Fruit fly (Drosophila melanogaster) whole organism, embryonic: Measurements from ENCODE around the gene pall.

Experiments used
- Atf-2 ChIP-seq: fragments of 200-800 bp; sonication (Bioruptor generic); optimal IDR thresholded peaks from 2 replicates; lab custom pipeline; 2016; ENCODE audit warnings: missing biosample characterization, missing genetic modification characterization
- B-H2 ChIP-seq: fragments of 200-800 bp; sonication (Bioruptor generic); optimal IDR thresholded peaks from 2 replicates; lab custom pipeline; 2018; ENCODE audit warnings: missing biosample characterization, mild to moderate bottlenecking, missing genetic modification characterization
- Blimp-1 ChIP-seq: fragments of 200-800 bp; sonication (Bioruptor generic); optimal IDR thresholded peaks from 3 replicates; lab custom pipeline; 2018; ENCODE audit warnings: missing biosample characterization, missing genetic modification characterization, mild to moderate bottlenecking, moderate library complexity, missing genetic modification reagents
- CG10274 ChIP-seq: fragments of 200-800 bp; sonication (Bioruptor generic); optimal IDR thresholded peaks from 3 replicates; lab custom pipeline; 2017; ENCODE audit warnings: missing biosample characterization, mild to moderate bottlenecking, missing genetic modification characterization
- CG10366 ChIP-seq: fragments of 200-800 bp; sonication (Bioruptor generic); IDR thresholded peaks from 2 replicates; pipeline ENCODE4 v1.3.6; 2022; ENCODE audit warnings: missing biosample characterization, missing genetic modification characterization
- CG1233 ChIP-seq: fragments of 200-800 bp; sonication (Bioruptor generic); optimal IDR thresholded peaks from 4 replicates; lab custom pipeline; 2018; ENCODE audit warnings: missing biosample characterization, mild to moderate bottlenecking, missing genetic modification characterization
- CG13123 ChIP-seq: fragments of 200-800 bp; sonication (Bioruptor generic); optimal IDR thresholded peaks from 2 replicates; lab custom pipeline; 2016; ENCODE audit warnings: missing biosample characterization, missing genetic modification characterization
- CG14014 ChIP-seq: fragments of 200-800 bp; sonication (Bioruptor generic); IDR thresholded peaks from 2 replicates; pipeline ENCODE4 v1.3.6; 2022; ENCODE audit warnings: missing biosample characterization, missing genetic modification characterization
- CG15696 ChIP-seq: fragments of 200-800 bp; sonication (Bioruptor generic); optimal IDR thresholded peaks from 2 replicates; lab custom pipeline; 2019; ENCODE audit warnings: missing biosample characterization, mild to moderate bottlenecking, missing genetic modification characterization, moderate library complexity
- CG2129 ChIP-seq: fragments of 200-800 bp; sonication (Bioruptor generic); IDR thresholded peaks from 2 replicates; pipeline ENCODE4 v1.3.6; 2022; ENCODE audit warnings: missing biosample characterization, missing genetic modification characterization; ENCODE audit not compliant: partially characterized antibody
- CG2875 ChIP-seq: fragments of 200-800 bp; sonication (Bioruptor generic); optimal IDR thresholded peaks from 2 replicates; lab custom pipeline; 2017; ENCODE audit warnings: missing biosample characterization, mild to moderate bottlenecking, missing genetic modification characterization, missing genetic modification reagents
- CG3407 ChIP-seq: fragments of 200-800 bp; sonication (Bioruptor generic); optimal IDR thresholded peaks from 2 replicates; lab custom pipeline; 2018; ENCODE audit warnings: missing biosample characterization, mild to moderate bottlenecking, missing genetic modification characterization
- CG3726 ChIP-seq: fragments of 200-800 bp; sonication (Bioruptor generic); IDR thresholded peaks from 3 replicates; pipeline ENCODE4, ENCODE4 v1.3.6; 2022; ENCODE audit warnings: missing biosample characterization, missing genetic modification characterization
- CG3847 ChIP-seq: fragments of 200-800 bp; sonication (Bioruptor generic); IDR thresholded peaks from 2 replicates; pipeline ENCODE4 v1.3.6; 2022; ENCODE audit warnings: missing biosample characterization, missing genetic modification characterization
- CG5180 ChIP-seq: fragments of 200-800 bp; sonication (Bioruptor generic); optimal IDR thresholded peaks from 3 replicates; lab custom pipeline; 2017; ENCODE audit warnings: missing biosample characterization, missing genetic modification characterization, mild to moderate bottlenecking, moderate library complexity, missing genetic modification reagents
- CG6654 ChIP-seq: fragments of 200-800 bp; sonication (Bioruptor generic); optimal IDR thresholded peaks from 2 replicates; lab custom pipeline; 2017; ENCODE audit warnings: missing biosample characterization, mild to moderate bottlenecking, missing genetic modification characterization
- CG6689 ChIP-seq: fragments of 200-800 bp; sonication (Bioruptor generic); IDR thresholded peaks from 2 replicates; pipeline ENCODE4 v1.3.6; 2022; ENCODE audit warnings: missing biosample characterization, missing genetic modification characterization
- CG7271 ChIP-seq: fragments of 200-800 bp; sonication (Bioruptor generic); optimal IDR thresholded peaks from 2 replicates; lab custom pipeline; 2018; ENCODE audit warnings: missing biosample characterization, mild to moderate bottlenecking, missing genetic modification characterization, moderate library complexity
- CG7357 ChIP-seq: fragments of 200-800 bp; sonication (Bioruptor generic); IDR thresholded peaks from 3 replicates; pipeline ENCODE4 v1.3.6; 2022; ENCODE audit warnings: missing biosample characterization, missing genetic modification characterization
- CG7556 ChIP-seq: fragments of 200-800 bp; sonication (Bioruptor generic); optimal IDR thresholded peaks from 2 replicates; lab custom pipeline; 2017; ENCODE audit warnings: missing biosample characterization, mild to moderate bottlenecking, missing genetic modification characterization
- CG9215 ChIP-seq: fragments of 200-800 bp; sonication (Bioruptor generic); IDR thresholded peaks from 2 replicates; pipeline ENCODE4 v1.3.6; 2022; ENCODE audit warnings: missing biosample characterization, missing genetic modification characterization
- CTCF ChIP-seq: fragments of 200-800 bp; sonication (Bioruptor generic); optimal IDR thresholded peaks from 2 replicates; lab custom pipeline; 2017; ENCODE audit warnings: missing biosample characterization, mild to moderate bottlenecking, missing genetic modification characterization, moderate library complexity
- Dad ChIP-seq: fragments of 200-800 bp; sonication (Bioruptor generic); optimal IDR thresholded peaks from 3 replicates; lab custom pipeline; 2016; ENCODE audit warnings: missing biosample characterization, missing genetic modification characterization
- E2f1 ChIP-seq: fragments of 200-800 bp; sonication (Bioruptor generic); IDR thresholded peaks from 2 replicates; pipeline ENCODE4 v1.3.6; 2022; ENCODE audit warnings: missing biosample characterization, missing genetic modification characterization
- HLH54F ChIP-seq: fragments of 200-800 bp; sonication (Bioruptor generic); optimal IDR thresholded peaks from 3 replicates; lab custom pipeline; 2016; ENCODE audit warnings: missing biosample characterization, missing genetic modification characterization
- Mes4 ChIP-seq: fragments of 200-800 bp; sonication (Bioruptor generic); optimal IDR thresholded peaks from 2 replicates; lab custom pipeline; 2016; ENCODE audit warnings: missing biosample characterization, missing genetic modification characterization
- Myb ChIP-seq: fragments of 200-800 bp; sonication (Bioruptor generic); optimal IDR thresholded peaks from 2 replicates; lab custom pipeline; 2016; ENCODE audit warnings: missing biosample characterization, missing genetic modification characterization
- Oli ChIP-seq: fragments of 200-800 bp; sonication (Bioruptor generic); optimal IDR thresholded peaks from 2 replicates; lab custom pipeline; 2018; ENCODE audit warnings: missing biosample characterization, mild to moderate bottlenecking, missing genetic modification characterization, moderate library complexity
- Opbp ChIP-seq: fragments of 200-800 bp; sonication (Bioruptor generic); IDR thresholded peaks from 3 replicates; pipeline ENCODE4 v1.3.6; 2022; ENCODE audit warnings: missing biosample characterization, missing genetic modification characterization; ENCODE audit not compliant: partially characterized antibody
- Sry-δ ChIP-seq: fragments of 200-800 bp; sonication (Bioruptor generic); optimal IDR thresholded peaks from 2 replicates; lab custom pipeline; 2016; ENCODE audit warnings: missing biosample characterization, missing genetic modification characterization
- ara ChIP-seq: fragments of 200-800 bp; sonication (Bioruptor generic); IDR thresholded peaks from 2 replicates; pipeline ENCODE4 v1.3.6; 2022; ENCODE audit warnings: missing biosample characterization, missing genetic modification characterization
- cad ChIP-seq: fragments of >200 bp; optimal IDR thresholded peaks from 2 replicates; lab custom pipeline; 2017; ENCODE audit warnings: missing biosample characterization, missing genetic modification characterization
- chm ChIP-seq: fragments of 200-800 bp; sonication (Bioruptor generic); IDR thresholded peaks from 2 replicates; pipeline ENCODE4 v1.3.6; 2022; ENCODE audit warnings: missing biosample characterization, missing genetic modification characterization
- ci ChIP-seq: fragments of 200-800 bp; sonication (Bioruptor generic); IDR thresholded peaks from 3 replicates; pipeline ENCODE4 v1.3.6; 2022; ENCODE audit warnings: missing biosample characterization, missing genetic modification characterization
- crc ChIP-seq: fragments of 200-800 bp; sonication (Bioruptor generic); optimal IDR thresholded peaks from 2 replicates; lab custom pipeline; 2016; ENCODE audit warnings: missing biosample characterization, missing genetic modification characterization
- fd64A ChIP-seq: fragments of 200-800 bp; sonication (Bioruptor generic); optimal IDR thresholded peaks from 3 replicates; lab custom pipeline; 2018; ENCODE audit warnings: missing biosample characterization, mild to moderate bottlenecking, missing genetic modification characterization
- fu2 ChIP-seq: fragments of 200-800 bp; sonication (Bioruptor generic); optimal IDR thresholded peaks from 2 replicates; lab custom pipeline; 2016; ENCODE audit warnings: missing biosample characterization, missing genetic modification characterization
- insv ChIP-seq, 2 experiments: fragments of 200-800 bp; sonication (Bioruptor generic); optimal IDR thresholded peaks; 3 replicates each; lab custom pipeline; 2016 to 2018; ENCODE audit warnings: missing biosample characterization in 2 of 2, missing genetic modification characterization in 2 of 2
- kah ChIP-seq: fragments of 200-800 bp; sonication (Bioruptor generic); optimal IDR thresholded peaks from 2 replicates; lab custom pipeline; 2018; ENCODE audit warnings: missing biosample characterization, mild to moderate bottlenecking, missing genetic modification characterization
- lmd ChIP-seq: fragments of 200-800 bp; sonication (Bioruptor generic); IDR thresholded peaks from 2 replicates; pipeline ENCODE4 v1.3.6; 2022; ENCODE audit warnings: missing biosample characterization, missing genetic modification characterization
- lola ChIP-seq, 3 experiments: fragments of >200 bp in 2 of 3; fragments of 200-800 bp in 1 of 3; sonication (Bioruptor generic) in 1 of 3; optimal IDR thresholded peaks; 2 replicates each; lab custom pipeline; 2017 to 2019; ENCODE audit warnings: missing biosample characterization in 3 of 3, missing genetic modification characterization in 3 of 3, mild to moderate bottlenecking in 1 of 3, moderate library complexity in 1 of 3
- nerfin-1 ChIP-seq: fragments of 200-800 bp; sonication (Bioruptor generic); optimal IDR thresholded peaks from 3 replicates; lab custom pipeline; 2019; ENCODE audit warnings: missing biosample characterization, mild to moderate bottlenecking, missing genetic modification characterization, moderate library complexity
- p53 ChIP-seq: fragments of 200-800 bp; sonication (Bioruptor generic); optimal IDR thresholded peaks from 2 replicates; lab custom pipeline; 2016; ENCODE audit warnings: missing biosample characterization, missing genetic modification characterization
- prd ChIP-seq, 3 experiments: fragments of >200 bp in 2 of 3; fragments of 200-800 bp in 1 of 3; sonication (Bioruptor generic) in 1 of 3; optimal IDR thresholded peaks in 2 of 3; IDR thresholded peaks in 1 of 3; 2 replicates in 2 of 3; 3 replicates in 1 of 3; pipeline versions ENCODE4 v1.3.6 to Lab custom; 2017 to 2022; ENCODE audit warnings: missing biosample characterization in 1 of 3, missing genetic modification characterization in 1 of 3
- sd ChIP-seq: fragments of 200-800 bp; sonication (Bioruptor generic); optimal IDR thresholded peaks from 3 replicates; lab custom pipeline; 2018; ENCODE audit warnings: missing biosample characterization, mild to moderate bottlenecking, missing genetic modification characterization, moderate library complexity
- sim ChIP-seq: fragments of 200-800 bp; sonication (Bioruptor generic); IDR thresholded peaks from 2 replicates; pipeline ENCODE4 v1.3.6; 2022; ENCODE audit warnings: missing biosample characterization, missing genetic modification characterization
- so ChIP-seq: fragments of 200-800 bp; sonication (Bioruptor generic); IDR thresholded peaks from 3 replicates; pipeline ENCODE4 v1.3.6; 2022; ENCODE audit warnings: missing biosample characterization, missing genetic modification characterization
- sob ChIP-seq: fragments of 200-800 bp; sonication (Bioruptor generic); IDR thresholded peaks from 2 replicates; pipeline ENCODE4 v1.3.6; 2022; ENCODE audit warnings: missing biosample characterization, missing genetic modification characterization
- sqz ChIP-seq: fragments of 200-800 bp; sonication (Bioruptor generic); optimal IDR thresholded peaks from 3 replicates; lab custom pipeline; 2018; ENCODE audit warnings: missing biosample characterization, mild to moderate bottlenecking, missing genetic modification characterization
- trh ChIP-seq: fragments of 200-800 bp; sonication (Bioruptor generic); optimal IDR thresholded peaks from 2 replicates; lab custom pipeline; 2016; ENCODE audit warnings: missing biosample characterization, missing genetic modification characterization

pall gene

dm6 chr3L:9461670-9462246 lies 25.8 kb downstream of the pall start (continued):
- TF ChIP-seq sqz (no peak), HLH54F (GFP tag; lab: Kevin White, UChicago) (no peak), lola (GFP tag; optimal IDR thresholded peaks at IDR 0.05; lab: Kevin White, UChicago) (no peak), sd (peak; percentile 83), CG15696 (no peak), CG7271 (tag; lab: Kevin White, UChicago) (peak; percentile 98), CG10366 (peak; percentile 44; the same call in 1 of the 2 replicates), Sry-δ (GFP tag; lab: Kevin White, UChicago) (no peak), Opbp (GFP tag; lab: Robert Waterston, UW) (0 out of 3 replicates have a peak, but pooled peaks have one; percentile 30), CG7556 (GFP tag; lab: Kevin White, UChicago) (no peak), cad (peak; percentile 100), fu2 (GFP tag; lab: Kevin White, UChicago) (no peak), E2f1 (peak; percentile 19; the same call in 1 of the 2 replicates), CG9215 (GFP tag; lab: Robert Waterston, UW) (no peak; the same call in 1 of the 2 replicates), CG5180 (GFP tag; lab: Kevin White, UChicago) (no peak), kah (peak; percentile 59), prd (optimal IDR thresholded peaks at IDR 0.05; lab: Kevin White, UChicago) (no peak), prd (GFP tag; IDR thresholded peaks at IDR 0.05; lab: Robert Waterston, UW) (peak; percentile 59), CG2875 (GFP tag; lab: Kevin White, UChicago) (no peak), crc (GFP tag; lab: Kevin White, UChicago) (no peak), CG1233 (GFP tag; lab: Kevin White, UChicago) (no peak), CG6654 (GFP tag; lab: Kevin White, UChicago) (peak; percentile 27), Myb (GFP tag; lab: Kevin White, UChicago) (no peak), ci (peak; percentile 73; the same call in 2 of the 3 replicates), CTCF (GFP tag; lab: Kevin White, UChicago) (no peak), Mes4 (no peak), ara (GFP tag; lab: Robert Waterston, UW) (peak; percentile 66; the same call in 1 of the 2 replicates), Atf-2 (GFP tag; lab: Kevin White, UChicago) (no peak), Dad (GFP tag; lab: Kevin White, UChicago) (no peak), CG2129 (GFP tag; lab: Robert Waterston, UW) (no peak), fd64A (GFP tag; lab: Kevin White, UChicago) (no peak), so (GFP tag; lab: Robert Waterston, UW) (peak; percentile 63; the same call in 2 of the 3 replicates), CG14014 (GFP tag; lab: Robert Waterston, UW) (peak; percentile 46; the same call in 1 of the 2 replicates), sob (GFP tag; lab: Robert Waterston, UW) (no peak; the same call in 1 of the 2 replicates), CG3726 (no peak), insv (GFP tag; optimal IDR thresholded peaks at IDR 0.05; lab: Kevin White, UChicago) (no peak), Blimp-1 (GFP tag; lab: Kevin White, UChicago) (peak; percentile 3), trh (GFP tag; lab: Kevin White, UChicago) (no peak), CG3407 (GFP tag; lab: Kevin White, UChicago) (no peak), CG6689 (GFP tag; lab: Robert Waterston, UW) (peak; percentile 31; the same call in 1 of the 2 replicates), CG10274 (GFP tag; lab: Kevin White, UChicago) (peak; percentile 23), Oli (tag; lab: Kevin White, UChicago) (peak; percentile 35), nerfin-1 (tag; lab: Kevin White, UChicago) (peak; percentile 49), CG13123 (GFP tag; lab: Kevin White, UChicago) (no peak), chm (GFP tag; lab: Robert Waterston, UW) (no peak), B-H2 (GFP tag; lab: Kevin White, UChicago) (no peak), sim (no peak), p53 (GFP tag; lab: Kevin White, UChicago) (no peak), CG7357 (GFP tag; lab: Robert Waterston, UW) (peak; percentile 10; the same call in 1 of the 3 replicates), CG3847 (GFP tag; lab: Robert Waterston, UW) (peak; percentile 28; the same call in 1 of the 2 replicates), lmd (peak; percentile 61)
